Worm (Caenorhabditis elegans): ENCODE data around the gene hum-6.

DNA sequence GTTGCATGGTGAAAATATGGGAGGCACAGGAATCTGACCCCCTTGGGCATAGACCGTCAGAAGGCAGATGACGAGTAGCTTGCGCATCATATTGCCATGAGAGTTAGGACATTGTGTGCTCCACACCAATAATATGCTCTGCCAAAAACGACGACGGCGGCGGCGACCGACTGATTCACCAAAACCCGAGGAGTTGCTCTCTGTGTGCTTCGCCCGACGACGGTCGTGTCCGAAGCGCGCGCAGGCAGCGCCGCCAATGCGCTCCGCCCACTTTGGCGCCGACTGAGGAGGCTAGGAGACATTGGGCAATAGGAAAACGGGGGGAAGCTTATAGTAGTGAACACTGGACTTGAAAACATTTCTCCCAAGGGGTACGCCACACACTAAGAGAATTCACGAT, 34.9 kb upstream of the hum-6 start, which contains the start of gene AH9.6:
- TF ChIP-seq mes-4 (tag; optimal IDR thresholded peaks at IDR 0.05) = no peak
- no peak for TF ChIP-seq ama-1 (optimal IDR thresholded peaks at IDR 0.05)
- TF ChIP-seq ama-1 (GFP tag; optimal IDR thresholded peaks at IDR 0.05) = no peak
- no peak for TF ChIP-seq mxl-1 (tag; optimal IDR thresholded peaks at IDR 0.05)
- no peak for TF ChIP-seq pbrm-1 (GFP tag; IDR thresholded peaks at IDR 0.05)
- no peak for TF ChIP-seq F57C9.4 (tag; optimal IDR thresholded peaks at IDR 0.05)
- no peak for TF ChIP-seq let-526 (GFP tag; IDR thresholded peaks at IDR 0.05)
